Fruit fly (Drosophila melanogaster): ENCODE results near the gene Cyp4g1.

Gene Cyp4g1

dm6 chrX:487517-487957 is 18.4 kb upstream of the Cyp4g1 start, which contains the start of the genes CG18273 and CG3156 (continued):
- TF ChIP-seq Ets97D (GFP tag; optimal IDR thresholded peaks at IDR 0.05) (peak; percentile 43), sens-2 (GFP tag; IDR thresholded peaks at IDR 0.05) (no peak), tx (GFP tag; optimal IDR thresholded peaks at IDR 0.05) (no peak), luna (GFP tag; optimal IDR thresholded peaks at IDR 0.05) (no peak), CG9817 (tag; optimal IDR thresholded peaks at IDR 0.05) (no peak), ems (GFP tag; optimal IDR thresholded peaks at IDR 0.05) (no peak), CG11560 (tag; IDR thresholded peaks at IDR 0.05) (no peak), Six4 (GFP tag; optimal IDR thresholded peaks at IDR 0.05) (no peak), Abd-B (GFP tag; optimal IDR thresholded peaks at IDR 0.05) (peak; percentile 35), HmgD (GFP tag; optimal IDR thresholded peaks at IDR 0.05) (no peak), gfzf (GFP tag; optimal IDR thresholded peaks at IDR 0.05) (peak; percentile 39), Mad (GFP tag; optimal IDR thresholded peaks at IDR 0.05) (no peak), HLH54F (GFP tag; optimal IDR thresholded peaks at IDR 0.05) (no peak), Ptx1 (GFP tag; IDR thresholded peaks at IDR 0.05) (no peak), Dip2 (GFP tag; IDR thresholded peaks at IDR 0.05) (no peak), GATAe (GFP tag; conservative IDR thresholded peaks at IDR 0.05) (no peak), pita (GFP tag; optimal IDR thresholded peaks at IDR 0.05) (no peak), Aef1 (GFP tag; IDR thresholded peaks at IDR 0.05) (no peak), ind (GFP tag; optimal IDR thresholded peaks at IDR 0.05) (no peak), CG8290 (GFP tag; optimal IDR thresholded peaks at IDR 0.05) (no peak), CG8290 (tag; optimal IDR thresholded peaks at IDR 0.05) (no peak), dmrt11E (tag; optimal IDR thresholded peaks at IDR 0.05) (no peak), tll (GFP tag; optimal IDR thresholded peaks at IDR 0.05) (no peak), CG5953 (GFP tag; IDR thresholded peaks at IDR 0.05) (no peak), CG7745 (tag; optimal IDR thresholded peaks at IDR 0.05) (no peak), sim (GFP tag; IDR thresholded peaks at IDR 0.05) (no peak), Med (GFP tag) (peak; percentile 81), CG2199 (GFP tag; IDR thresholded peaks at IDR 0.05) (no peak), row (GFP tag; IDR thresholded peaks at IDR 0.05) (peak; percentile 77), CG14667 (GFP tag; IDR thresholded peaks at IDR 0.05) (no peak), CG6813 (GFP tag; optimal IDR thresholded peaks at IDR 0.05) (no peak), Rfx (GFP tag; IDR thresholded peaks at IDR 0.05) (no peak), CG13624 (GFP tag; optimal IDR thresholded peaks at IDR 0.05) (peak; percentile 43), fd3F (GFP tag; optimal IDR thresholded peaks at IDR 0.05) (no peak), run (tag; optimal IDR thresholded peaks at IDR 0.05) (no peak), CTCF (GFP tag; optimal IDR thresholded peaks at IDR 0.05) (no peak), Lim3 (GFP tag; IDR thresholded peaks at IDR 0.05) (no peak), CG4854 (GFP tag; optimal IDR thresholded peaks at IDR 0.05) (no peak), ftz-f1 (GFP tag; optimal IDR thresholded peaks at IDR 0.05) (no peak), Ets65A (GFP tag) (no peak), CG15601 (tag; optimal IDR thresholded peaks at IDR 0.05) (no peak), jing (GFP tag; optimal IDR thresholded peaks at IDR 0.05) (no peak), CG12659 (GFP tag; optimal IDR thresholded peaks at IDR 0.05) (peak; percentile 52), ERR (GFP tag; optimal IDR thresholded peaks at IDR 0.05) (no peak), CG3163 (GFP tag; optimal IDR thresholded peaks at IDR 0.05) (no peak), Side (GFP tag; optimal IDR thresholded peaks at IDR 0.05) (no peak), Ssrp (tag; optimal IDR thresholded peaks at IDR 0.05) (no peak), CG10565 (GFP tag; optimal IDR thresholded peaks at IDR 0.05) (no peak), CG18262 (tag; optimal IDR thresholded peaks at IDR 0.05) (no peak), CG34422 (GFP tag; IDR thresholded peaks at IDR 0.05) (no peak), en (GFP tag; optimal IDR thresholded peaks at IDR 0.05) (no peak), Atf3 (GFP tag; optimal IDR thresholded peaks at IDR 0.05) (no peak), Deaf1 (tag; optimal IDR thresholded peaks at IDR 0.05) (no peak), CG12744 (GFP tag; optimal IDR thresholded peaks at IDR 0.05) (no peak)
